Worm (Caenorhabditis elegans): ENCODE data around the gene dmsr-15.

The dmsr-15 gene

ce11 chrV:6842437-6842836, 13.8 kb upstream of the dmsr-15 start, which contains the start of gene T15B7.1:
Gene T15B7.1, plus strand, starts transcription at chrV:6842737.
- TF ChIP-seq unc-55 (GFP tag; optimal IDR thresholded peaks at IDR 0.05), result no peak
- no peak for TF ChIP-seq ceh-45 (GFP tag; IDR thresholded peaks at IDR 0.05)
- no peak for TF ChIP-seq zip-5 (tag; optimal IDR thresholded peaks at IDR 0.05)
- no peak for TF ChIP-seq che-1 (tag; optimal IDR thresholded peaks at IDR 0.05)
- TF ChIP-seq hlh-13 (GFP tag; optimal IDR thresholded peaks at IDR 0.05), result no peak
- no peak for TF ChIP-seq ahr-1 (tag; optimal IDR thresholded peaks at IDR 0.05)
- TF ChIP-seq T23F11.4 (GFP tag; optimal IDR thresholded peaks at IDR 0.05), result no peak
- no peak for TF ChIP-seq Y22D7AL.16 (tag; optimal IDR thresholded peaks at IDR 0.05)
- TF ChIP-seq nhr-11 (tag; optimal IDR thresholded peaks at IDR 0.05), result no peak
- TF ChIP-seq hlh-30 (tag; optimal IDR thresholded peaks at IDR 0.05; ENCODE audit: insufficient read depth), result no peak
- TF ChIP-seq pqm-1 (tag; optimal IDR thresholded peaks at IDR 0.05), result no peak
- no peak for TF ChIP-seq C08G9.2 (tag; optimal IDR thresholded peaks at IDR 0.05)

- no peak for TF ChIP-seq dve-1 (tag; optimal IDR thresholded peaks at IDR 0.05)
- TF ChIP-seq zip-5 (tag; optimal IDR thresholded peaks at IDR 0.05), result no peak
- TF ChIP-seq unc-55 (GFP tag; optimal IDR thresholded peaks at IDR 0.05), result no peak
- no peak for TF ChIP-seq lim-6 (tag; optimal IDR thresholded peaks at IDR 0.05)
- no peak for TF ChIP-seq sdc-2 (tag; optimal IDR thresholded peaks at IDR 0.05)
- no peak for TF ChIP-seq ets-4 (tag; optimal IDR thresholded peaks at IDR 0.05)
- TF ChIP-seq T23F11.4 (GFP tag; optimal IDR thresholded peaks at IDR 0.05), result no peak
Measured at ce11 chrV:6839008-6839407, 10.3 kb upstream of the dmsr-15 start, which contains the start of gene hpo-8. Gene hpo-8, plus strand, starts transcription at chrV:6839289.

ce11 chrV:6838599-6838998, 9.9 kb upstream of the dmsr-15 start, which contains the start of gene T15B7.15:
Gene T15B7.15, minus strand, starts transcription at chrV:6838665.
- no peak for TF ChIP-seq K09A11.1 (tag; optimal IDR thresholded peaks at IDR 0.05; ENCODE audit: insufficient read depth)
- no peak for TF ChIP-seq pag-3 (tag; optimal IDR thresholded peaks at IDR 0.05; ENCODE audit: borderline replicate concordance)
- no peak for TF ChIP-seq rnt-1 (tag; optimal IDR thresholded peaks at IDR 0.05)
- no peak for TF ChIP-seq tbx-7 (tag; optimal IDR thresholded peaks at IDR 0.05)
- no peak for TF ChIP-seq unc-3 (GFP tag; conservative IDR thresholded peaks at IDR 0.05)
- no peak for TF ChIP-seq unc-3 (tag; optimal IDR thresholded peaks at IDR 0.05)
- no peak for TF ChIP-seq che-1 (tag; optimal IDR thresholded peaks at IDR 0.05)
- no peak for TF ChIP-seq nhr-232 (tag; optimal IDR thresholded peaks at IDR 0.05)
- no peak for TF ChIP-seq syd-9 (tag; optimal IDR thresholded peaks at IDR 0.05)
- no peak for TF ChIP-seq ztf-16 (tag; optimal IDR thresholded peaks at IDR 0.05)
- TF ChIP-seq ref-2 (tag; optimal IDR thresholded peaks at IDR 0.05), result no peak

ce11 chrV:6836036-6836435, 7.3 kb upstream of the dmsr-15 start:
- TF ChIP-seq ceh-34 (tag; optimal IDR thresholded peaks at IDR 0.05) (no peak), pax-1 (tag; optimal IDR thresholded peaks at IDR 0.05) (no peak), Y22D7AL.16 (tag; optimal IDR thresholded peaks at IDR 0.05) (no peak), ceh-30 (tag; optimal IDR thresholded peaks at IDR 0.05) (no peak), hlh-30 (tag; optimal IDR thresholded peaks at IDR 0.05; ENCODE audit: insufficient read depth) (no peak), lim-6 (tag; optimal IDR thresholded peaks at IDR 0.05) (no peak), nfya-1 (tag; optimal IDR thresholded peaks at IDR 0.05) (no peak), ahr-1 (tag; optimal IDR thresholded peaks at IDR 0.05) (no peak), che-1 (tag; optimal IDR thresholded peaks at IDR 0.05) (no peak), hlh-13 (GFP tag; optimal IDR thresholded peaks at IDR 0.05) (no peak)

- TF ChIP-seq ceh-2 (tag; optimal IDR thresholded peaks at IDR 0.05) (no peak), ceh-14 (tag; optimal IDR thresholded peaks at IDR 0.05) (no peak), pax-1 (tag; optimal IDR thresholded peaks at IDR 0.05) (no peak), ahr-1 (tag; optimal IDR thresholded peaks at IDR 0.05) (no peak), ceh-48 (tag; optimal IDR thresholded peaks at IDR 0.05) (no peak), ceh-18 (tag; optimal IDR thresholded peaks at IDR 0.05) (no peak), hlh-30 (tag; optimal IDR thresholded peaks at IDR 0.05; ENCODE audit: insufficient read depth) (no peak), ttx-3 (tag; optimal IDR thresholded peaks at IDR 0.05) (no peak), eyg-1 (tag; optimal IDR thresholded peaks at IDR 0.05) (no peak)
Measured at ce11 chrV:6835242-6835641, 6.6 kb upstream of the dmsr-15 start, which contains the start of the genes T15B7.14 and col-143. Gene T15B7.14, minus strand, starts transcription at chrV:6835342. Gene col-143, plus strand, starts transcription at chrV:6835635.

All from whole organism, late embryonic.